Worm (Caenorhabditis elegans) whole organism, mixed stage, embryonic: ENCODE measurements around the gene vit-6.

Experiments used
- lsy-2 ChIP-seq: fragments of 150-350 bp; optimal IDR thresholded peaks from 2 replicates; lab custom pipeline; 2014; ENCODE audit warnings: missing biosample characterization, missing genetic modification characterization
- nhr-76 ChIP-seq: sonication (generic microtip); optimal IDR thresholded peaks from 2 replicates; lab custom pipeline; 2017; ENCODE audit warnings: missing biosample characterization, missing genetic modification characterization
- unc-39 ChIP-seq: fragments of 150-350 bp; optimal IDR thresholded peaks from 2 replicates; lab custom pipeline; 2014; ENCODE audit warnings: missing biosample characterization, missing genetic modification characterization

- TF ChIP-seq unc-39 (tag; lab: Kevin White, UChicago) (no peak), lsy-2 (tag; lab: Kevin White, UChicago) (no peak), nhr-76 (no peak)
These were observed 39.5 kb downstream of the vit-6 start, which contains the start of gene F35H10.5 for ce11 chrIV:8300468-8300867.
